Worm (Caenorhabditis elegans) whole organism, L4/young adult: ENCODE data around the gene C14F11.4.

Experiments used
- W03F9.2 ChIP-seq: fragments of 150-350 bp; optimal IDR thresholded peaks from 2 replicates; lab custom pipeline; 2014; ENCODE audit warnings: missing biosample characterization, missing genetic modification characterization
- dao-5 ChIP-seq: sonication (generic microtip); optimal IDR thresholded peaks from 2 replicates; lab custom pipeline; 2016; ENCODE audit warnings: missing genotype, missing genetic modification characterization, moderate library complexity, missing compliant biosample characterization
- him-1 ChIP-seq: sonication (generic microtip); optimal IDR thresholded peaks from 2 replicates; lab custom pipeline; 2016; ENCODE audit warnings: missing genotype, missing genetic modification reagents, missing genetic modification characterization, missing compliant biosample characterization

DNA sequence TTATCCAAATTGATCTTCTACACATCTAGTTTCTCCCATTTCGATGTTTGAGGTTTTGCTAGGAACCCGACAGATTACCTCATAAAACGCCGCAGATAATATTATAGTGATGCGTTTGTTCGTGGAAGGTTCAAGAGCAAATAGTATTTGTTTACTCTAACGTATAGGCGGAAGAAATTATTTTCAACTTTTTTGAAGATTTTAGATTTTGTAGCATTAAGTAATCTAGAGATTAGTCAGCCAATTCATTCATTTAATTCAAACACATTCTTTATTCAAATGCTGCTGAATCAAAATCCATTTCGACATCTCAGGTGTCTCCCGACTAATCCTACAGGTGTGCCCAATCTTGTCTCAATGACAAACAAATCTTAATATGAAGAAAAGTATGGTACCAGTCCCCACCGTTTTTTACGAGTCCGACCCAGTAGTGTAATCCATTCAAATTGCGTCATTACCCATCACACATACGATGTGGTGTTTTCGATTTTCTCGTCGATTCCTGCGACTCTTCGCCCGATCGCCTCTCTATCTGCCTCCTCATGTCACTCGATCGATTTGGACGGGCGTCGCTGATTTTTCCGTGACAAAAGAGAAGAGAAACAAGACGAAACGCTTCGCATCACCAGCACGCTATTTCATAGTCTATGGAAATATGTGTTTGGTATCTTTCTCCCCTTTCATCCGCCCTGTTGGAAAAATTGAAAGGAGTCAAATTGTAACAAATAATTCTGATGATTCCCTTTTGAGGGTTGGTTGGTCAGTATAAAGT is 21.2 kb upstream of the C14F11.4 start:
- TF ChIP-seq dao-5 (tag; lab: Kevin White, UChicago) (no peak), him-1 (no peak), W03F9.2 (peak; percentile 30)
